Fruit fly (Drosophila melanogaster) whole organism, prepupa: Measurements from ENCODE around the gene Josd.

Experiments
- CG15336 ChIP-seq: fragments of 200-800 bp; sonication (Bioruptor generic); IDR thresholded peaks from 2 replicates; pipeline ENCODE4 v1.3.6; 2022; ENCODE audit warnings: missing biosample characterization, missing genetic modification characterization
- Eip75B ChIP-seq: fragments of 200-800 bp; sonication (Bioruptor generic); optimal IDR thresholded peaks from 3 replicates; lab custom pipeline; 2016; ENCODE audit warnings: missing biosample characterization, missing genetic modification characterization
- esn ChIP-seq: fragments of 200-800 bp; sonication (Bioruptor generic); optimal IDR thresholded peaks from 2 replicates; lab custom pipeline; 2016; ENCODE audit warnings: missing biosample characterization, mild to moderate bottlenecking, missing genetic modification characterization, moderate library complexity
- pdm3 ChIP-seq: fragments of 200-800 bp; sonication (Bioruptor generic); optimal IDR thresholded peaks from 3 replicates; lab custom pipeline; 2016; ENCODE audit warnings: missing biosample characterization, missing genetic modification characterization

dm6 chrX:6266092-6266491 lies 5.1 kb downstream of the Josd start:
- TF ChIP-seq Eip75B (GFP tag; lab: Kevin White, UChicago), result no peak
- TF ChIP-seq pdm3 (GFP tag; lab: Kevin White, UChicago), result no peak
- no peak for TF ChIP-seq CG15336 (GFP tag; lab: Robert Waterston, UW)
- no peak for TF ChIP-seq esn (GFP tag; lab: Kevin White, UChicago)
